Fruit fly (Drosophila melanogaster) whole organism, embryonic: ENCODE results near the gene CG11374.

Source experiments
- Atf-2 ChIP-seq: fragments of 200-800 bp; sonication (Bioruptor generic); optimal IDR thresholded peaks from 2 replicates; lab custom pipeline; 2016; ENCODE audit warnings: missing biosample characterization, missing genetic modification characterization
- Awh ChIP-seq: fragments of 200-800 bp; sonication (Bioruptor generic); IDR thresholded peaks from 2 replicates; pipeline ENCODE4, ENCODE4 v1.3.6; 2022; ENCODE audit warnings: missing biosample characterization, missing genetic modification characterization
- CG1024 ChIP-seq: fragments of 200-800 bp; sonication (Bioruptor generic); IDR thresholded peaks from 2 replicates; pipeline ENCODE4 v1.3.6; 2022; ENCODE audit warnings: missing biosample characterization, missing genetic modification characterization
- CG10274 ChIP-seq: fragments of 200-800 bp; sonication (Bioruptor generic); optimal IDR thresholded peaks from 3 replicates; lab custom pipeline; 2017; ENCODE audit warnings: missing biosample characterization, mild to moderate bottlenecking, missing genetic modification characterization
- CG10366 ChIP-seq: fragments of 200-800 bp; sonication (Bioruptor generic); IDR thresholded peaks from 2 replicates; pipeline ENCODE4 v1.3.6; 2022; ENCODE audit warnings: missing biosample characterization, missing genetic modification characterization
- CG10654 ChIP-seq: fragments of 200-800 bp; sonication (Bioruptor generic); optimal IDR thresholded peaks from 2 replicates; lab custom pipeline; 2016; ENCODE audit warnings: missing biosample characterization, missing genetic modification characterization
- CG10959 ChIP-seq: fragments of 200-800 bp; sonication (Bioruptor generic); IDR thresholded peaks from 2 replicates; pipeline ENCODE4 v1.3.6; 2022; ENCODE audit warnings: missing biosample characterization, missing genetic modification characterization
- CG12236 ChIP-seq: fragments of 200-800 bp; sonication (Bioruptor generic); optimal IDR thresholded peaks from 2 replicates; lab custom pipeline; 2016; ENCODE audit warnings: missing biosample characterization, missing genetic modification characterization
- CG12299 ChIP-seq: fragments of 200-800 bp; sonication (Bioruptor generic); optimal IDR thresholded peaks from 2 replicates; lab custom pipeline; 2018; ENCODE audit warnings: missing biosample characterization, mild to moderate bottlenecking, missing genetic modification characterization
- CG13894 ChIP-seq: fragments of 200-800 bp; sonication (Bioruptor generic); optimal IDR thresholded peaks from 3 replicates; lab custom pipeline; 2018; ENCODE audit warnings: missing biosample characterization, mild to moderate bottlenecking, missing genetic modification characterization, moderate library complexity
- CG15269 ChIP-seq: fragments of 200-800 bp; sonication (Bioruptor generic); optimal IDR thresholded peaks from 2 replicates; lab custom pipeline; 2018; ENCODE audit warnings: missing biosample characterization, mild to moderate bottlenecking, missing genetic modification characterization, moderate library complexity
- CG1603 ChIP-seq: fragments of 200-800 bp; sonication (Bioruptor generic); optimal IDR thresholded peaks from 2 replicates; lab custom pipeline; 2019; ENCODE audit warnings: missing biosample characterization, mild to moderate bottlenecking, missing genetic modification characterization, moderate library complexity
- CG17328 ChIP-seq: fragments of 200-800 bp; sonication (Bioruptor generic); IDR thresholded peaks from 2 replicates; pipeline ENCODE4 v1.3.6; 2022; ENCODE audit warnings: missing biosample characterization, missing genetic modification characterization
- CG1832 ChIP-seq: fragments of 200-800 bp; sonication (Bioruptor generic); optimal IDR thresholded peaks from 2 replicates; lab custom pipeline; 2017; ENCODE audit warnings: missing biosample characterization, mild to moderate bottlenecking, missing genetic modification characterization, inconsistent platforms
- CG30020 ChIP-seq: fragments of 200-800 bp; optimal IDR thresholded peaks from 2 replicates; lab custom pipeline; 2019; ENCODE audit warnings: missing biosample characterization, mild to moderate bottlenecking, missing genetic modification characterization, moderate library complexity
- CG31365 ChIP-seq: fragments of 200-800 bp; sonication (Bioruptor generic); optimal IDR thresholded peaks from 2 replicates; lab custom pipeline; 2018; ENCODE audit warnings: missing biosample characterization, mild to moderate bottlenecking, missing genetic modification characterization
- CG32532 ChIP-seq: fragments of 200-800 bp; sonication (Bioruptor generic); IDR thresholded peaks from 2 replicates; pipeline ENCODE4 v1.3.6; 2022; ENCODE audit warnings: missing biosample characterization, missing genetic modification characterization
- CG42726 ChIP-seq: fragments of 200-800 bp; sonication (Bioruptor generic); IDR thresholded peaks from 2 replicates; pipeline ENCODE4 v1.3.6; 2022; ENCODE audit warnings: missing biosample characterization, missing genetic modification characterization; ENCODE audit not compliant: partially characterized antibody
- CG4730 ChIP-seq: fragments of 200-800 bp; sonication (Bioruptor generic); IDR thresholded peaks from 2 replicates; pipeline ENCODE4 v1.3.6; 2022; ENCODE audit warnings: missing biosample characterization, missing genetic modification characterization
- CG5953 ChIP-seq: fragments of 200-800 bp; sonication (Bioruptor generic); IDR thresholded peaks from 2 replicates; pipeline ENCODE4 v1.3.6; 2022; ENCODE audit warnings: missing biosample characterization, missing genetic modification characterization
- CG6175 ChIP-seq: fragments of 200-800 bp; sonication (Bioruptor generic); IDR thresholded peaks from 3 replicates; pipeline ENCODE4 v1.3.6; 2022; ENCODE audit warnings: missing biosample characterization, missing genetic modification characterization
- CG6272 ChIP-seq: fragments of 200-800 bp; sonication (Bioruptor generic); IDR thresholded peaks from 2 replicates; pipeline ENCODE4 v1.3.6; 2022; ENCODE audit warnings: missing biosample characterization, missing genetic modification characterization
- CG6689 ChIP-seq: fragments of 200-800 bp; sonication (Bioruptor generic); IDR thresholded peaks from 2 replicates; pipeline ENCODE4 v1.3.6; 2022; ENCODE audit warnings: missing biosample characterization, missing genetic modification characterization
- CG8290 ChIP-seq, 3 experiments: fragments of 200-800 bp; sonication (Bioruptor generic); optimal IDR thresholded peaks; 2 replicates each; lab custom pipeline; 2016 to 2019; ENCODE audit warnings: missing biosample characterization in 3 of 3, missing genetic modification characterization in 3 of 3, mild to moderate bottlenecking in 2 of 3, moderate library complexity in 1 of 3
- CG8765 ChIP-seq: fragments of 200-800 bp; sonication (Bioruptor generic); IDR thresholded peaks from 2 replicates; pipeline ENCODE4 v1.3.6; 2022; ENCODE audit warnings: missing biosample characterization, missing genetic modification characterization
- Camta ChIP-seq: fragments of 200-800 bp; sonication (Bioruptor generic); optimal IDR thresholded peaks from 2 replicates; lab custom pipeline; 2016; ENCODE audit warnings: missing biosample characterization, missing genetic modification characterization
- Deaf1 ChIP-seq: fragments of 200-800 bp; optimal IDR thresholded peaks from 3 replicates; lab custom pipeline; 2019; ENCODE audit warnings: missing biosample characterization, mild to moderate bottlenecking, missing genetic modification characterization, moderate library complexity
- Dip3 ChIP-seq: fragments of 200-800 bp; sonication (Bioruptor generic); optimal IDR thresholded peaks from 3 replicates; lab custom pipeline; 2016; ENCODE audit warnings: missing biosample characterization, missing genetic modification characterization
- Hmx ChIP-seq: fragments of 200-800 bp; sonication (Bioruptor generic); optimal IDR thresholded peaks from 2 replicates; lab custom pipeline; 2016; ENCODE audit warnings: missing biosample characterization, missing genetic modification characterization
- Hr78 ChIP-seq, 2 experiments: fragments of 200-800 bp in 1 of 2; fragments of >200 bp in 1 of 2; sonication (Bioruptor generic) in 1 of 2; optimal IDR thresholded peaks; 2 replicates each; lab custom pipeline; 2017 to 2019; ENCODE audit warnings: missing biosample characterization in 2 of 2, missing genetic modification characterization in 2 of 2, mild to moderate bottlenecking in 1 of 2, moderate library complexity in 1 of 2
- MBD-R2 ChIP-seq: fragments of 200-800 bp; sonication (Bioruptor generic); IDR thresholded peaks from 2 replicates; pipeline ENCODE4 v1.3.6; 2022; ENCODE audit warnings: missing biosample characterization, missing genetic modification characterization
- Mes4 ChIP-seq: fragments of 200-800 bp; sonication (Bioruptor generic); optimal IDR thresholded peaks from 2 replicates; lab custom pipeline; 2016; ENCODE audit warnings: missing biosample characterization, missing genetic modification characterization
- Myb ChIP-seq: fragments of 200-800 bp; sonication (Bioruptor generic); optimal IDR thresholded peaks from 2 replicates; lab custom pipeline; 2016; ENCODE audit warnings: missing biosample characterization, missing genetic modification characterization
- Neu2 ChIP-seq: fragments of 200-800 bp; sonication (Bioruptor generic); optimal IDR thresholded peaks from 3 replicates; lab custom pipeline; 2016; ENCODE audit warnings: missing biosample characterization, missing genetic modification characterization, borderline replicate concordance
- Side ChIP-seq: fragments of 200-800 bp; sonication (Bioruptor generic); optimal IDR thresholded peaks from 2 replicates; lab custom pipeline; 2016; ENCODE audit warnings: missing biosample characterization, missing genetic modification characterization
- Sry-δ ChIP-seq: fragments of 200-800 bp; sonication (Bioruptor generic); optimal IDR thresholded peaks from 2 replicates; lab custom pipeline; 2016; ENCODE audit warnings: missing biosample characterization, missing genetic modification characterization
- ash1 ChIP-seq: fragments of 200-800 bp; sonication (Bioruptor generic); optimal IDR thresholded peaks from 2 replicates; lab custom pipeline; 2018; ENCODE audit warnings: missing biosample characterization, mild to moderate bottlenecking, missing genetic modification characterization
- crp ChIP-seq, 2 experiments: fragments of 200-800 bp; sonication (Bioruptor generic); optimal IDR thresholded peaks; 2 replicates in 1 of 2; 3 replicates in 1 of 2; lab custom pipeline; 2017; ENCODE audit warnings: missing biosample characterization in 2 of 2, missing genetic modification characterization in 2 of 2, mild to moderate bottlenecking in 1 of 2, moderate library complexity in 1 of 2
- disco-r ChIP-seq: fragments of 200-800 bp; sonication (Bioruptor generic); optimal IDR thresholded peaks from 2 replicates; lab custom pipeline; 2016; ENCODE audit warnings: missing biosample characterization, missing genetic modification characterization
- dpn ChIP-seq, 2 experiments: fragments of 200-800 bp; sonication (Bioruptor generic); optimal IDR thresholded peaks; 3 replicates each; lab custom pipeline; 2016; ENCODE audit warnings: missing biosample characterization in 2 of 2, missing genetic modification characterization in 2 of 2
- lola ChIP-seq, 3 experiments: fragments of >200 bp in 2 of 3; fragments of 200-800 bp in 1 of 3; sonication (Bioruptor generic) in 1 of 3; optimal IDR thresholded peaks; 2 replicates each; lab custom pipeline; 2017 to 2019; ENCODE audit warnings: missing biosample characterization in 3 of 3, missing genetic modification characterization in 3 of 3, mild to moderate bottlenecking in 1 of 3, moderate library complexity in 1 of 3
- pb ChIP-seq: fragments of 200-800 bp; sonication (Bioruptor generic); optimal IDR thresholded peaks from 3 replicates; lab custom pipeline; 2016; ENCODE audit warnings: missing biosample characterization, missing genetic modification characterization
- pita ChIP-seq: fragments of 200-800 bp; sonication (Bioruptor generic); optimal IDR thresholded peaks from 2 replicates; lab custom pipeline; 2017; ENCODE audit warnings: missing biosample characterization, mild to moderate bottlenecking, missing genetic modification characterization
- row ChIP-seq: fragments of 200-800 bp; sonication (Bioruptor generic); IDR thresholded peaks from 3 replicates; pipeline ENCODE4 v1.3.6; 2022; ENCODE audit warnings: missing biosample characterization, missing genetic modification characterization
- sens-2 ChIP-seq: fragments of 200-800 bp; sonication (Bioruptor generic); IDR thresholded peaks from 2 replicates; pipeline ENCODE4 v1.3.6; 2022; ENCODE audit warnings: missing biosample characterization, missing genetic modification characterization
- so ChIP-seq: fragments of 200-800 bp; sonication (Bioruptor generic); IDR thresholded peaks from 3 replicates; pipeline ENCODE4 v1.3.6; 2022; ENCODE audit warnings: missing biosample characterization, missing genetic modification characterization
- stwl ChIP-seq: fragments of 200-800 bp; sonication (Bioruptor generic); optimal IDR thresholded peaks from 3 replicates; lab custom pipeline; 2018; ENCODE audit warnings: missing biosample characterization, mild to moderate bottlenecking, missing genetic modification characterization, moderate library complexity
- tna ChIP-seq: fragments of 200-800 bp; sonication (Bioruptor generic); IDR thresholded peaks from 2 replicates; pipeline ENCODE4 v1.3.6; 2022; ENCODE audit warnings: missing biosample characterization, missing genetic modification characterization; ENCODE audit not compliant: partially characterized antibody
- unc-4 ChIP-seq: fragments of 200-800 bp; sonication (Bioruptor generic); IDR thresholded peaks from 2 replicates; pipeline ENCODE4 v1.3.6; 2022; ENCODE audit warnings: missing biosample characterization, missing genetic modification characterization; ENCODE audit not compliant: partially characterized antibody

The CG11374 gene

DNA sequence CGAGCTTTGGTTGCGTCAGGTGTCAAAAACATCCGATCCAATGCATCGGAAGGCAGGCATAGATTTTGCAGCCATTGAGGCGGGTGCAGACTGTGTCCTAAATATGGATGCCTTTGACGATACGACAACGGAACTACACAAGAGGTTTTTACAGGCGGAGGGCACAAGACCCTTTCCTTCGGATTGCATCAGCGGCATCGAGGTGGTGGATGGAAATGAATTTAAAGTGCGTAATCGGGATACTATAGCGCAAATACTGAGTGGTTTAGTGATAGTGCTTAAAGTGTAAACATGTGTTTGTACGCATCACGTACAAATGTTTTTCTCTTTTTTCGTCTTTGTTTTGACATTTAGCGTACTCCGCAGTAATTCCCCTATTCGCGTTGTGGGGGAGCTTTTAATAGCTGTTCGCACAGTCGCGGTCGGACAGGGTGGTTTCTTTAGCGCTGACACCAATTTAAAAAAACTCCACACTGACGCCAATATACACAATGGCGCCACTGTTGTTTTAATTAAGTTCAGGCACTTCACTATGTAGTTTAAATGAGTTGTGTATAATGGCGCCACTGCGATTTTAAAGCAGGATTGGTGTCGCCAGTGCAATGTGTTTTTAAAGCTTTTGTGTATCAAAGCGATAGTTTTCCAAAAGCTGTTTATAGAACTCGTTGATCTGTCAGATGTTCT lies 3.3 kb upstream of the CG11374 start (continued):
- TF ChIP-seq disco-r (GFP tag; lab: Kevin White, UChicago) (no peak), Sry-δ (peak; percentile 78), stwl (peak; percentile 2), CG4730 (peak; percentile 45; the same call in 1 of the 2 replicates), CG10654 (GFP tag; lab: Kevin White, UChicago) (peak; percentile 25), ash1 (GFP tag; lab: Kevin White, UChicago) (no peak), tna (peak; percentile 57; the same call in 1 of the 2 replicates), CG5953 (GFP tag; lab: Robert Waterston, UW) (no peak), CG12236 (GFP tag; lab: Kevin White, UChicago) (no peak), Hr78 (GFP tag; optimal IDR thresholded peaks at IDR 0.05; lab: Kevin White, UChicago) (no peak), CG42726 (GFP tag; lab: Robert Waterston, UW) (peak; percentile 50), CG6175 (GFP tag; lab: Robert Waterston, UW) (no peak), CG17328 (GFP tag; lab: Robert Waterston, UW) (no peak), sens-2 (no peak), CG15269 (tag; lab: Kevin White, UChicago) (peak; percentile 15), crp (GFP tag; optimal IDR thresholded peaks at IDR 0.05; lab: Kevin White, UChicago) (peak in 1 of 2 experiments; percentile 68), CG1603 (peak; percentile 58), Camta (GFP tag; lab: Kevin White, UChicago) (peak; percentile 39), CG32532 (GFP tag; lab: Robert Waterston, UW) (peak; percentile 82; the same call in 1 of the 2 replicates), CG10274 (GFP tag; lab: Kevin White, UChicago) (no peak), Deaf1 (no peak), CG6689 (no peak), row (GFP tag; lab: Robert Waterston, UW) (no peak; the same call in 2 of the 3 replicates), Hmx (GFP tag; lab: Kevin White, UChicago) (no peak), Awh (GFP tag; lab: Robert Waterston, UW) (no peak), CG1024 (GFP tag; lab: Robert Waterston, UW) (no peak), CG31365 (tag; lab: Kevin White, UChicago) (peak; percentile 90), dpn (GFP tag; optimal IDR thresholded peaks at IDR 0.05; lab: Kevin White, UChicago) (peak; percentile 40 to 53), Atf-2 (GFP tag; lab: Kevin White, UChicago) (no peak), CG12299 (tag; lab: Kevin White, UChicago) (no peak), CG30020 (tag; lab: Kevin White, UChicago) (no peak), unc-4 (peak; percentile 66), pb (GFP tag; lab: Kevin White, UChicago) (peak; percentile 12), pita (peak; percentile 57), CG8290 (GFP tag; optimal IDR thresholded peaks at IDR 0.05; lab: Kevin White, UChicago) (peak; percentile 91), CG8290 (tag; optimal IDR thresholded peaks at IDR 0.05; lab: Kevin White, UChicago) (peak in 1 of 2 experiments; percentile 79), CG8765 (GFP tag; lab: Robert Waterston, UW) (no peak), so (GFP tag; lab: Robert Waterston, UW) (no peak; the same call in 2 of the 3 replicates), CG1832 (GFP tag; lab: Kevin White, UChicago) (no peak), CG10366 (GFP tag; lab: Robert Waterston, UW) (peak; percentile 94), CG10959 (GFP tag; lab: Robert Waterston, UW) (no peak), Neu2 (GFP tag; lab: Kevin White, UChicago) (no peak), Dip3 (GFP tag; lab: Kevin White, UChicago) (no peak), lola (GFP tag; optimal IDR thresholded peaks at IDR 0.05; lab: Kevin White, UChicago) (no peak), MBD-R2 (GFP tag; lab: Robert Waterston, UW) (peak; percentile 32; the same call in 1 of the 2 replicates), CG6272 (GFP tag; lab: Robert Waterston, UW) (no peak), Myb (peak; percentile 42), Mes4 (GFP tag; lab: Kevin White, UChicago) (peak; percentile 43), CG13894 (tag; lab: Kevin White, UChicago) (peak; percentile 91), Side (GFP tag; lab: Kevin White, UChicago) (no peak)
